ENCODE assay signal across 1 fruit fly cellular context in the genomic region with DNA sequence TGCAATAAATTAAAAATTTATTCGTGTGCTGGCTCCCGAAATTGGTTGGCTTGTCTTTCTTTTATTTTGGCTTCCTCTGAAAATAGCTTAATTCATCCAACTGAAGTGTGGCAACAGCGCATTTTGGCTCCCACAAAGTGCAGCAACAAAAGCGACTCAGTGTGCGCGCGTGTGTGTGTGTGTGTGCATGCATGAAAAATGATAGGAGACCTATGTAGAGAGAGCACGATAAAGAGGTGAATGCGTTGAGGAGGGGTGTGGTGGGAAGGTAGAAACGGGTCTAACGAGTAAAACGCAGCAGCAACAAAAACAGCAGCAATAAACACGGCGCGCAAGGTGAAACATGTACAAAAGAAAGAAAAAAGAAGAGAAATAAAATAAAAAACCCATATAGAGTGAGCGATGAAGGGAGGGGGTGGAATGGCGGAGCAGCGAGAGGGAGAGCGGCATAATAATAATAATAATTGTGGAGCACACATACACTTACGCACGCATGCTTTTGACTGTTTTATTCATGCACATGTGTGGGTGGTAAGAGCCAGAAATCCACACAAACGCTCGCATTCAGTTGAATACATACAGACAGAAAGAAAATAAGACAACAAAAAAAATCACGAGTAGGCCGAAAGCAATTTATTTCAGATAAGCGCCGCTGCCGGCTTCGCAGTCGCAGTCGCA.
TF ChIP-seq lines count a peak whose summit lies in the region.

No protein-coding gene starts in this region.

TF ChIP-seq in whole organism, embryonic, 481 proteins besides CTCF, POLR2A, EP300 and RAD21 (continued from another document and continues in another):
- no peak for TF ChIP-seq Dad (GFP tag; optimal IDR thresholded peaks at IDR 0.05; lab: Kevin White, UChicago)
- TF ChIP-seq HLH3B (GFP tag; IDR thresholded peaks at IDR 0.05; lab: Robert Waterston, UW): no peak
- TF ChIP-seq psq (GFP tag; optimal IDR thresholded peaks at IDR 0.05; lab: Kevin White, UChicago): peak; percentile 84
- no peak for TF ChIP-seq twi (tag; optimal IDR thresholded peaks at IDR 0.05; lab: Kevin White, UChicago)
- no peak for TF ChIP-seq aop (GFP tag; IDR thresholded peaks at IDR 0.05; lab: Robert Waterston, UW)
- TF ChIP-seq MTF-1 (GFP tag; optimal IDR thresholded peaks at IDR 0.05; lab: Kevin White, UChicago; ENCODE audit: borderline replicate concordance): no peak
- no peak for TF ChIP-seq pnt (GFP tag; optimal IDR thresholded peaks at IDR 0.05; lab: Kevin White, UChicago)
- no peak for TF ChIP-seq gcm2 (GFP tag; optimal IDR thresholded peaks at IDR 0.05; lab: Kevin White, UChicago)
- TF ChIP-seq Nf-YB (GFP tag; optimal IDR thresholded peaks at IDR 0.05; lab: Kevin White, UChicago): no peak
- peak; percentile 42 for TF ChIP-seq grn (GFP tag; optimal IDR thresholded peaks at IDR 0.05; lab: Kevin White, UChicago)
- no peak for TF ChIP-seq kay (GFP tag; optimal IDR thresholded peaks at IDR 0.05; lab: Kevin White, UChicago)
- TF ChIP-seq Opbp (GFP tag; IDR thresholded peaks at IDR 0.05; lab: Robert Waterston, UW; ENCODE audit: partially characterized antibody): no peak
- no peak for TF ChIP-seq Ada2b (GFP tag; IDR thresholded peaks at IDR 0.05; lab: Robert Waterston, UW)
- TF ChIP-seq tap (tag; optimal IDR thresholded peaks at IDR 0.05; lab: Kevin White, UChicago): no peak
- no peak for TF ChIP-seq CG16779 (GFP tag; IDR thresholded peaks at IDR 0.05; lab: Robert Waterston, UW)
- TF ChIP-seq mld (GFP tag; IDR thresholded peaks at IDR 0.05; lab: Robert Waterston, UW; ENCODE audit: partially characterized antibody): no peak
- TF ChIP-seq otp (GFP tag; IDR thresholded peaks at IDR 0.05; lab: Robert Waterston, UW): peak; percentile 31; the same call in 1 of the 3 replicates
- no peak for TF ChIP-seq ssp (GFP tag; IDR thresholded peaks at IDR 0.05; lab: Robert Waterston, UW)
- peak; percentile 36 for TF ChIP-seq dmrt11E (tag; optimal IDR thresholded peaks at IDR 0.05; lab: Kevin White, UChicago)
- TF ChIP-seq CG6689 (GFP tag; IDR thresholded peaks at IDR 0.05; lab: Robert Waterston, UW): peak; percentile 33; the same call in 1 of the 2 replicates
- no peak for TF ChIP-seq pum (GFP tag; optimal IDR thresholded peaks at IDR 0.05; lab: Kevin White, UChicago)
- peak; percentile 88 for TF ChIP-seq cg (GFP tag; optimal IDR thresholded peaks at IDR 0.05; lab: Kevin White, UChicago)
- no peak for TF ChIP-seq Stat92E (GFP tag; optimal IDR thresholded peaks at IDR 0.05; lab: Kevin White, UChicago)
- TF ChIP-seq lov (optimal IDR thresholded peaks at IDR 0.05; lab: Kevin White, UChicago): no peak
- 0 out of 3 replicates have a peak, but pooled peaks have one; percentile 47 for TF ChIP-seq lov (GFP tag; IDR thresholded peaks at IDR 0.05; lab: Robert Waterston, UW)
- peak; percentile 45 for TF ChIP-seq BtbVII (GFP tag; optimal IDR thresholded peaks at IDR 0.05; lab: Kevin White, UChicago)
- peak; percentile 6; the same call in 1 of the 2 replicates for TF ChIP-seq E2f2 (GFP tag; IDR thresholded peaks at IDR 0.05; lab: Robert Waterston, UW)
- TF ChIP-seq dimm (GFP tag; IDR thresholded peaks at IDR 0.05; lab: Robert Waterston, UW): no peak
- no peak for TF ChIP-seq slbo (GFP tag; IDR thresholded peaks at IDR 0.05; lab: Robert Waterston, UW)
- TF ChIP-seq Mad (GFP tag; optimal IDR thresholded peaks at IDR 0.05; lab: Kevin White, UChicago): no peak
- no peak for TF ChIP-seq croc (GFP tag; conservative IDR thresholded peaks at IDR 0.05; lab: Robert Waterston, UW)
- TF ChIP-seq CG12744 (GFP tag; optimal IDR thresholded peaks at IDR 0.05; lab: Kevin White, UChicago): no peak
- no peak for TF ChIP-seq CG17385 (GFP tag; optimal IDR thresholded peaks at IDR 0.05; lab: Kevin White, UChicago)
- TF ChIP-seq CG3407 (GFP tag; optimal IDR thresholded peaks at IDR 0.05; lab: Kevin White, UChicago): peak; percentile 100
- no peak for TF ChIP-seq CG1024 (GFP tag; IDR thresholded peaks at IDR 0.05; lab: Robert Waterston, UW)
- no peak for TF ChIP-seq CG31388 (GFP tag; optimal IDR thresholded peaks at IDR 0.05; lab: Kevin White, UChicago)
- no peak for TF ChIP-seq hkb (optimal IDR thresholded peaks at IDR 0.05; lab: Kevin White, UChicago)
- peak; percentile 30; the same call in 1 of the 2 replicates for TF ChIP-seq hkb (GFP tag; IDR thresholded peaks at IDR 0.05; lab: Robert Waterston, UW)
- no peak for TF ChIP-seq pzg (GFP tag; optimal IDR thresholded peaks at IDR 0.05; lab: Kevin White, UChicago)
- TF ChIP-seq jumu (GFP tag; optimal IDR thresholded peaks at IDR 0.05; lab: Kevin White, UChicago): no peak
- no peak for TF ChIP-seq ro (GFP tag; IDR thresholded peaks at IDR 0.05; lab: Robert Waterston, UW)
- no peak for TF ChIP-seq Antp (GFP tag; optimal IDR thresholded peaks at IDR 0.05; lab: Kevin White, UChicago)
- TF ChIP-seq mirr (GFP tag; optimal IDR thresholded peaks at IDR 0.05; lab: Kevin White, UChicago): peak; percentile 52
- TF ChIP-seq CG2678 (tag; optimal IDR thresholded peaks at IDR 0.05; lab: Kevin White, UChicago): no peak
- TF ChIP-seq CG15011 (GFP tag; optimal IDR thresholded peaks at IDR 0.05; lab: Kevin White, UChicago): no peak
- no peak for TF ChIP-seq CG6765 (GFP tag; optimal IDR thresholded peaks at IDR 0.05; lab: Kevin White, UChicago)
- no peak for TF ChIP-seq CG18619 (GFP tag; optimal IDR thresholded peaks at IDR 0.05; lab: Kevin White, UChicago)
- peak; percentile 15; the same call in 1 of the 2 replicates for TF ChIP-seq Xrp1 (GFP tag; IDR thresholded peaks at IDR 0.05; lab: Robert Waterston, UW)
- TF ChIP-seq CG12391 (tag; optimal IDR thresholded peaks at IDR 0.05; lab: Kevin White, UChicago): peak; percentile 15
- no peak for TF ChIP-seq gfzf (GFP tag; optimal IDR thresholded peaks at IDR 0.05; lab: Kevin White, UChicago)
- TF ChIP-seq Blimp-1 (GFP tag; optimal IDR thresholded peaks at IDR 0.05; lab: Kevin White, UChicago): no peak
- no peak for TF ChIP-seq Asciz (GFP tag; optimal IDR thresholded peaks at IDR 0.05; lab: Kevin White, UChicago)
- no peak for TF ChIP-seq dan (GFP tag; IDR thresholded peaks at IDR 0.05; lab: Robert Waterston, UW)
- no peak for TF ChIP-seq CG31365 (tag; optimal IDR thresholded peaks at IDR 0.05; lab: Kevin White, UChicago)
- no peak for TF ChIP-seq Oli (tag; optimal IDR thresholded peaks at IDR 0.05; lab: Kevin White, UChicago)
- peak; percentile 18 for TF ChIP-seq cwo (GFP tag; optimal IDR thresholded peaks at IDR 0.05; lab: Kevin White, UChicago)
- TF ChIP-seq gce (GFP tag; IDR thresholded peaks at IDR 0.05; lab: Robert Waterston, UW): no peak
- no peak for TF ChIP-seq CG4424 (GFP tag; optimal IDR thresholded peaks at IDR 0.05; lab: Kevin White, UChicago)
- no peak for TF ChIP-seq stwl (tag; optimal IDR thresholded peaks at IDR 0.05; lab: Kevin White, UChicago)
- TF ChIP-seq CG18011 (GFP tag; optimal IDR thresholded peaks at IDR 0.05; lab: Kevin White, UChicago): no peak
- TF ChIP-seq CG11695 (GFP tag; IDR thresholded peaks at IDR 0.05; lab: Robert Waterston, UW): 0 out of 3 replicates have a peak, but pooled peaks have one; percentile 55
- no peak for TF ChIP-seq nerfin-2 (GFP tag; IDR thresholded peaks at IDR 0.05; lab: Robert Waterston, UW; ENCODE audit: partially characterized antibody)
- TF ChIP-seq CG7745 (tag; optimal IDR thresholded peaks at IDR 0.05; lab: Kevin White, UChicago): peak; percentile 8
- no peak for TF ChIP-seq CG7963 (GFP tag; IDR thresholded peaks at IDR 0.05; lab: Robert Waterston, UW; ENCODE audit: partially characterized antibody)
- no peak for TF ChIP-seq Rx (GFP tag; IDR thresholded peaks at IDR 0.05; lab: Robert Waterston, UW)
- no peak for TF ChIP-seq CG12236 (GFP tag; optimal IDR thresholded peaks at IDR 0.05; lab: Kevin White, UChicago)
- no peak for TF ChIP-seq CG12155 (GFP tag; optimal IDR thresholded peaks at IDR 0.05; lab: Kevin White, UChicago)
- no peak for TF ChIP-seq CG8290 (GFP tag; optimal IDR thresholded peaks at IDR 0.05; lab: Kevin White, UChicago)
- no peak for TF ChIP-seq CG8290 (tag; optimal IDR thresholded peaks at IDR 0.05; lab: Kevin White, UChicago)
- no peak for TF ChIP-seq prd (optimal IDR thresholded peaks at IDR 0.05; lab: Kevin White, UChicago)
- TF ChIP-seq prd (GFP tag; IDR thresholded peaks at IDR 0.05; lab: Robert Waterston, UW): peak; percentile 25; the same call in 1 of the 3 replicates
- TF ChIP-seq Trl (optimal IDR thresholded peaks at IDR 0.05; lab: Kevin White, UChicago): peak; percentile 21 to 51
- TF ChIP-seq Trl (GFP tag; optimal IDR thresholded peaks at IDR 0.05; lab: Kevin White, UChicago): no peak
- TF ChIP-seq CG10267 (tag; optimal IDR thresholded peaks at IDR 0.05; lab: Kevin White, UChicago): no peak
- TF ChIP-seq CG10654 (GFP tag; optimal IDR thresholded peaks at IDR 0.05; lab: Kevin White, UChicago): no peak
- TF ChIP-seq Hr39 (optimal IDR thresholded peaks at IDR 0.05; lab: Kevin White, UChicago): no peak
- TF ChIP-seq dati (GFP tag; IDR thresholded peaks at IDR 0.05; lab: Robert Waterston, UW): no peak
- no peak for TF ChIP-seq CG14441 (GFP tag; IDR thresholded peaks at IDR 0.05; lab: Robert Waterston, UW)
- TF ChIP-seq CG9727 (GFP tag; optimal IDR thresholded peaks at IDR 0.05; lab: Kevin White, UChicago): peak; percentile 17
- no peak for TF ChIP-seq CG17912 (GFP tag; optimal IDR thresholded peaks at IDR 0.05; lab: Kevin White, UChicago)
- TF ChIP-seq tin (GFP tag; optimal IDR thresholded peaks at IDR 0.05; lab: Kevin White, UChicago): no peak
- no peak for TF ChIP-seq CG4730 (GFP tag; IDR thresholded peaks at IDR 0.05; lab: Robert Waterston, UW)
- no peak for TF ChIP-seq CG3838 (GFP tag; optimal IDR thresholded peaks at IDR 0.05; lab: Kevin White, UChicago)
- no peak for TF ChIP-seq YL-1 (GFP tag; optimal IDR thresholded peaks at IDR 0.05; lab: Kevin White, UChicago)
- TF ChIP-seq CG4617 (GFP tag; optimal IDR thresholded peaks at IDR 0.05; lab: Kevin White, UChicago; ENCODE audit: borderline replicate concordance): no peak
- no peak for TF ChIP-seq gcm (GFP tag; optimal IDR thresholded peaks at IDR 0.05; lab: Kevin White, UChicago)
- peak; percentile 52; the same call in 2 of the 3 replicates for TF ChIP-seq ci (GFP tag; IDR thresholded peaks at IDR 0.05; lab: Robert Waterston, UW)
- TF ChIP-seq Meics (GFP tag; optimal IDR thresholded peaks at IDR 0.05; lab: Kevin White, UChicago): peak; percentile 16
- TF ChIP-seq CG4360 (GFP tag; IDR thresholded peaks at IDR 0.05; lab: Robert Waterston, UW): peak; percentile 77
- TF ChIP-seq tna (GFP tag; IDR thresholded peaks at IDR 0.05; lab: Robert Waterston, UW; ENCODE audit: partially characterized antibody): no peak
- TF ChIP-seq CG13123 (GFP tag; optimal IDR thresholded peaks at IDR 0.05; lab: Kevin White, UChicago): no peak
- TF ChIP-seq CG5180 (GFP tag; optimal IDR thresholded peaks at IDR 0.05; lab: Kevin White, UChicago): peak; percentile 69
- TF ChIP-seq CG14965 (GFP tag; optimal IDR thresholded peaks at IDR 0.05; lab: Kevin White, UChicago; ENCODE audit: borderline replicate concordance): no peak
- TF ChIP-seq slp2 (GFP tag; optimal IDR thresholded peaks at IDR 0.05; lab: Kevin White, UChicago): no peak
- peak; percentile 38 for TF ChIP-seq corto (GFP tag; optimal IDR thresholded peaks at IDR 0.05; lab: Kevin White, UChicago)
- no peak for TF ChIP-seq B-H1 (GFP tag; IDR thresholded peaks at IDR 0.05; lab: Robert Waterston, UW)
- TF ChIP-seq CG3163 (GFP tag; optimal IDR thresholded peaks at IDR 0.05; lab: Kevin White, UChicago): peak; percentile 38
- no peak for TF ChIP-seq TFAM (GFP tag; optimal IDR thresholded peaks at IDR 0.05; lab: Kevin White, UChicago)
- TF ChIP-seq lab (GFP tag; optimal IDR thresholded peaks at IDR 0.05; lab: Kevin White, UChicago): no peak
- no peak for TF ChIP-seq Hmx (GFP tag; optimal IDR thresholded peaks at IDR 0.05; lab: Kevin White, UChicago)
- TF ChIP-seq crc (GFP tag; optimal IDR thresholded peaks at IDR 0.05; lab: Kevin White, UChicago): no peak
- peak; percentile 8 for TF ChIP-seq gem (tag; optimal IDR thresholded peaks at IDR 0.05; lab: Kevin White, UChicago)
- TF ChIP-seq sens-2 (GFP tag; IDR thresholded peaks at IDR 0.05; lab: Robert Waterston, UW): no peak
- TF ChIP-seq CG6813 (GFP tag; optimal IDR thresholded peaks at IDR 0.05; lab: Kevin White, UChicago): no peak
- TF ChIP-seq chinmo (GFP tag; IDR thresholded peaks at IDR 0.05; lab: Robert Waterston, UW; ENCODE audit: partially characterized antibody): peak; percentile 84; the same call in 2 of the 4 replicates
- no peak for TF ChIP-seq CG8944 (GFP tag; optimal IDR thresholded peaks at IDR 0.05; lab: Kevin White, UChicago)
- TF ChIP-seq oc (tag; optimal IDR thresholded peaks at IDR 0.05; lab: Kevin White, UChicago): peak; percentile 55
- no peak for TF ChIP-seq CG16813 (GFP tag; IDR thresholded peaks at IDR 0.05; lab: Robert Waterston, UW; ENCODE audit: partially characterized antibody)
- peak; percentile 10 for TF ChIP-seq az2 (GFP tag; optimal IDR thresholded peaks at IDR 0.05; lab: Kevin White, UChicago)
- TF ChIP-seq CG4404 (GFP tag; IDR thresholded peaks at IDR 0.05; lab: Robert Waterston, UW): no peak
- no peak for TF ChIP-seq Dll (GFP tag; IDR thresholded peaks at IDR 0.05; lab: Robert Waterston, UW; ENCODE audit: partially characterized antibody)
- 0 out of 2 replicates have a peak, but pooled peaks have one; percentile 19 for TF ChIP-seq ara (GFP tag; IDR thresholded peaks at IDR 0.05; lab: Robert Waterston, UW)
- TF ChIP-seq CkIIα-i1 (GFP tag; IDR thresholded peaks at IDR 0.05; lab: Robert Waterston, UW): no peak
- no peak for TF ChIP-seq CHES-1-like (GFP tag; optimal IDR thresholded peaks at IDR 0.05; lab: Kevin White, UChicago)
- no peak for TF ChIP-seq Myb (GFP tag; optimal IDR thresholded peaks at IDR 0.05; lab: Kevin White, UChicago)
- TF ChIP-seq CG7839 (tag; optimal IDR thresholded peaks at IDR 0.05; lab: Kevin White, UChicago): no peak
- peak; percentile 86 for TF ChIP-seq p53 (GFP tag; optimal IDR thresholded peaks at IDR 0.05; lab: Kevin White, UChicago)
- peak; percentile 10 for TF ChIP-seq CG15479 (GFP tag; optimal IDR thresholded peaks at IDR 0.05; lab: Kevin White, UChicago)
- peak; percentile 9 for TF ChIP-seq CG12769 (tag; optimal IDR thresholded peaks at IDR 0.05; lab: Kevin White, UChicago)
- no peak for TF ChIP-seq CG15601 (tag; optimal IDR thresholded peaks at IDR 0.05; lab: Kevin White, UChicago)
- no peak for TF ChIP-seq pb (GFP tag; optimal IDR thresholded peaks at IDR 0.05; lab: Kevin White, UChicago)
- no peak for TF ChIP-seq CG11723 (GFP tag; optimal IDR thresholded peaks at IDR 0.05; lab: Kevin White, UChicago)
- TF ChIP-seq ken (GFP tag; IDR thresholded peaks at IDR 0.05; lab: Robert Waterston, UW): no peak
- TF ChIP-seq fru (optimal IDR thresholded peaks at IDR 0.05; lab: Kevin White, UChicago): no peak
- TF ChIP-seq ftz-f1 (GFP tag; optimal IDR thresholded peaks at IDR 0.05; lab: Kevin White, UChicago): peak; percentile 26
- no peak for TF ChIP-seq CG30403 (GFP tag; optimal IDR thresholded peaks at IDR 0.05; lab: Kevin White, UChicago)
